Fruit fly (Drosophila melanogaster): Measurements from ENCODE around the gene nebu.

nebu gene

DNA sequence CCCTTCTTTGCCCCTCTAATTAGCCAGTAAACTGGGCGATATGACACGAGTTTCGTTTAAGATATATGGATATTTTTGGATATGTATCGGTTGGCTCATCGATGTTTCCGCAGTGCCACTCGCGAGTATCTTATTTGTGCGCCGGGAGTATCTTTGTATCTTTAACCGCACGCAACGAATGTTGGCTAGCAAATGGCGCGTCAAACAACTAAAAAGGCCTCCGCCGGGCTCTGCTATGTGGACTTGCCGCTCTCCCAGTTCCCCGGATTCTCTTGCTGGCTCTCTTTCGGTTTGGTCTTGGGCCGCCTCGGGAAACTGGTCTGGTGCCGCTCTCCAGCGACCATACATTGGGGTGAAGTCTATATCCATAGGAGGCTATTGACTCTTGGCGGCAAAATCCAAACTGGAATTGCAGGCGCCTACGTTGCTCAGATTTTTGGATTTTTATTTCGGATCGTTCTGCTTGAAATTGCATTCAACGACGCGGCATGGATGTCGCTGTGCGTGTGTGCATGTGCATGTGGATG lies 10.5 kb downstream of the nebu start (continued):
- no peak for TF ChIP-seq nerfin-2 (GFP tag; IDR thresholded peaks at IDR 0.05; ENCODE audit: partially characterized antibody)
- TF ChIP-seq sd (tag; optimal IDR thresholded peaks at IDR 0.05): peak; percentile 69
- peak in 1 of 3 experiments; percentile 23 for TF ChIP-seq Stat92E (GFP tag; optimal IDR thresholded peaks at IDR 0.05)
- 0 out of 3 replicates have a peak, but pooled peaks have one; percentile 36 for TF ChIP-seq HLH4C (GFP tag; IDR thresholded peaks at IDR 0.05; ENCODE audit: partially characterized antibody)
- TF ChIP-seq sna (GFP tag; IDR thresholded peaks at IDR 0.05; ENCODE audit: partially characterized antibody): 0 out of 2 replicates have a peak, but pooled peaks have one; percentile 40
- 0 out of 2 replicates have a peak, but pooled peaks have one; percentile 3 for TF ChIP-seq slbo (GFP tag; IDR thresholded peaks at IDR 0.05)
- TF ChIP-seq CG12071 (GFP tag; optimal IDR thresholded peaks at IDR 0.05): peak; percentile 35
- TF ChIP-seq corto (GFP tag; optimal IDR thresholded peaks at IDR 0.05): peak; percentile 48
- TF ChIP-seq Hr3 (GFP tag; optimal IDR thresholded peaks at IDR 0.05): no peak
- peak; percentile 44 for TF ChIP-seq abd-A (tag; optimal IDR thresholded peaks at IDR 0.05)
- peak; percentile 21 for TF ChIP-seq cwo (GFP tag; optimal IDR thresholded peaks at IDR 0.05)
- peak; percentile 48; the same call in 1 of the 2 replicates for TF ChIP-seq E2f2 (GFP tag; IDR thresholded peaks at IDR 0.05)
- TF ChIP-seq zfh1 (GFP tag; IDR thresholded peaks at IDR 0.05): 0 out of 3 replicates have a peak, but pooled peaks have one; percentile 9
- TF ChIP-seq CG5180 (GFP tag; optimal IDR thresholded peaks at IDR 0.05): peak; percentile 89
- 0 out of 2 replicates have a peak, but pooled peaks have one; percentile 26 for TF ChIP-seq gsb (GFP tag; IDR thresholded peaks at IDR 0.05)
- no peak; the same call in 1 of the 2 replicates for TF ChIP-seq CG31441 (GFP tag; IDR thresholded peaks at IDR 0.05)
- TF ChIP-seq Scr (GFP tag; IDR thresholded peaks at IDR 0.05; ENCODE audit: partially characterized antibody): 0 out of 2 replicates have a peak, but pooled peaks have one; percentile 31
- TF ChIP-seq Drgx (GFP tag; IDR thresholded peaks at IDR 0.05): peak; percentile 28; the same call in 1 of the 2 replicates
- peak; percentile 59 for TF ChIP-seq yki (optimal IDR thresholded peaks at IDR 0.05)
- TF ChIP-seq CG34422 (GFP tag; IDR thresholded peaks at IDR 0.05): peak; percentile 10; the same call in 1 of the 3 replicates
- no peak for TF ChIP-seq Tbp (GFP tag; optimal IDR thresholded peaks at IDR 0.05)
- peak; percentile 75 for TF ChIP-seq CG3163 (GFP tag; optimal IDR thresholded peaks at IDR 0.05)
- no peak for TF ChIP-seq mld (GFP tag; IDR thresholded peaks at IDR 0.05; ENCODE audit: partially characterized antibody)
- peak; percentile 43; the same call in 1 of the 2 replicates for TF ChIP-seq CG32532 (GFP tag; IDR thresholded peaks at IDR 0.05)
- no peak for TF ChIP-seq CG15514 (GFP tag; optimal IDR thresholded peaks at IDR 0.05)
- no peak for TF ChIP-seq CG4820 (GFP tag; optimal IDR thresholded peaks at IDR 0.05)
- peak; percentile 0 for TF ChIP-seq CG18599 (GFP tag; optimal IDR thresholded peaks at IDR 0.05)
- TF ChIP-seq hkb (optimal IDR thresholded peaks at IDR 0.05): no peak
- TF ChIP-seq hkb (GFP tag; IDR thresholded peaks at IDR 0.05): peak; percentile 24; the same call in 1 of the 2 replicates
- peak; percentile 46; the same call in 1 of the 3 replicates for TF ChIP-seq so (GFP tag; IDR thresholded peaks at IDR 0.05)
- TF ChIP-seq cg (GFP tag; optimal IDR thresholded peaks at IDR 0.05): peak; percentile 27
- peak; percentile 69 for TF ChIP-seq sens (GFP tag)
- peak; percentile 42; the same call in 1 of the 2 replicates for TF ChIP-seq Bgb (GFP tag; IDR thresholded peaks at IDR 0.05; ENCODE audit: partially characterized antibody)
- TF ChIP-seq CG31365 (tag; optimal IDR thresholded peaks at IDR 0.05): no peak
- no peak for TF ChIP-seq Aef1 (GFP tag; IDR thresholded peaks at IDR 0.05)
- TF ChIP-seq insv (GFP tag; optimal IDR thresholded peaks at IDR 0.05): no peak
- no peak for TF ChIP-seq sob (GFP tag; IDR thresholded peaks at IDR 0.05)
- TF ChIP-seq vvl (GFP tag; IDR thresholded peaks at IDR 0.05): peak; percentile 44; the same call in 1 of the 2 replicates
- no peak for TF ChIP-seq CG9876 (GFP tag; optimal IDR thresholded peaks at IDR 0.05)
- TF ChIP-seq Jarid2 (GFP tag; optimal IDR thresholded peaks at IDR 0.05): peak; percentile 38
- peak; percentile 75 for TF ChIP-seq kni (GFP tag; optimal IDR thresholded peaks at IDR 0.05)
- peak; percentile 72; the same call in 2 of the 3 replicates for TF ChIP-seq CG2199 (GFP tag; IDR thresholded peaks at IDR 0.05)
